Fruit fly (Drosophila melanogaster) whole organism, embryonic: ENCODE results near the gene CG9682.

ENCODE experiments used
- Aef1 ChIP-seq: fragments of 200-800 bp; sonication (Bioruptor generic); IDR thresholded peaks from 3 replicates; pipeline ENCODE4 v1.3.6; 2022; ENCODE audit warnings: missing biosample characterization, missing genetic modification characterization
- Bdp1 ChIP-seq: fragments of 200-800 bp; sonication (Bioruptor generic); optimal IDR thresholded peaks from 3 replicates; lab custom pipeline; 2016; ENCODE audit warnings: missing biosample characterization, missing genetic modification characterization
- C15 ChIP-seq: fragments of 200-800 bp; sonication (Bioruptor generic); IDR thresholded peaks from 3 replicates; pipeline ENCODE4 v1.3.6; 2022; ENCODE audit warnings: missing biosample characterization, missing genetic modification characterization
- CG10979 ChIP-seq: fragments of 200-800 bp; sonication (Bioruptor generic); optimal IDR thresholded peaks from 2 replicates; lab custom pipeline; 2018; ENCODE audit warnings: missing biosample characterization, mild to moderate bottlenecking, missing genetic modification characterization, moderate library complexity
- CG11247 ChIP-seq: fragments of 200-800 bp; sonication (Bioruptor generic); IDR thresholded peaks from 2 replicates; pipeline ENCODE4 v1.3.6; 2022; ENCODE audit warnings: missing biosample characterization, missing genetic modification characterization
- CG11560 ChIP-seq: fragments of 200-800 bp; sonication (Bioruptor generic); IDR thresholded peaks from 3 replicates; pipeline ENCODE4 v1.3.6; 2022; ENCODE audit warnings: missing biosample characterization, missing genetic modification characterization
- CG12391 ChIP-seq: fragments of 200-800 bp; sonication (Bioruptor generic); optimal IDR thresholded peaks from 3 replicates; lab custom pipeline; 2018; ENCODE audit warnings: missing biosample characterization, mild to moderate bottlenecking, missing genetic modification characterization, moderate library complexity
- CG12659 ChIP-seq: fragments of 200-800 bp; sonication (Bioruptor generic); optimal IDR thresholded peaks from 3 replicates; lab custom pipeline; 2017; ENCODE audit warnings: mild to moderate bottlenecking, missing biosample characterization, missing genetic modification reagents, missing genetic modification characterization
- CG12769 ChIP-seq: fragments of 200-800 bp; sonication (Bioruptor generic); optimal IDR thresholded peaks from 2 replicates; lab custom pipeline; 2019; ENCODE audit warnings: missing biosample characterization, mild to moderate bottlenecking, missing genetic modification characterization, moderate library complexity
- CG14050 ChIP-seq: fragments of 200-800 bp; sonication (Bioruptor generic); IDR thresholded peaks from 3 replicates; pipeline ENCODE4 v1.3.6; 2022; ENCODE audit warnings: missing biosample characterization, missing genetic modification characterization
- CG15601 ChIP-seq: fragments of 200-800 bp; sonication (Bioruptor generic); optimal IDR thresholded peaks from 3 replicates; lab custom pipeline; 2019; ENCODE audit warnings: missing biosample characterization, mild to moderate bottlenecking, missing genetic modification characterization, moderate library complexity
- CG2199 ChIP-seq: fragments of 200-800 bp; sonication (Bioruptor generic); IDR thresholded peaks from 3 replicates; pipeline ENCODE4 v1.3.6; 2022; ENCODE audit warnings: missing biosample characterization, missing genetic modification characterization
- CG34224 ChIP-seq: fragments of 200-800 bp; sonication (Bioruptor generic); IDR thresholded peaks from 3 replicates; pipeline ENCODE4 v1.3.6; 2022; ENCODE audit warnings: missing biosample characterization, missing genetic modification characterization; ENCODE audit not compliant: partially characterized antibody
- CG5180 ChIP-seq: fragments of 200-800 bp; sonication (Bioruptor generic); optimal IDR thresholded peaks from 3 replicates; lab custom pipeline; 2017; ENCODE audit warnings: missing biosample characterization, missing genetic modification characterization, mild to moderate bottlenecking, moderate library complexity, missing genetic modification reagents
- CG6854 ChIP-seq: fragments of 200-800 bp; sonication (Bioruptor generic); optimal IDR thresholded peaks from 3 replicates; lab custom pipeline; 2017; ENCODE audit warnings: missing biosample characterization, mild to moderate bottlenecking, missing genetic modification characterization
- CG7839 ChIP-seq: fragments of 200-800 bp; sonication (Bioruptor generic); optimal IDR thresholded peaks from 3 replicates; lab custom pipeline; 2018; ENCODE audit warnings: missing biosample characterization, mild to moderate bottlenecking, missing genetic modification characterization, moderate library complexity
- CG7928 ChIP-seq: fragments of 200-800 bp; sonication (Bioruptor generic); optimal IDR thresholded peaks from 2 replicates; lab custom pipeline; 2017; ENCODE audit warnings: missing biosample characterization, mild to moderate bottlenecking, missing genetic modification characterization
- CG7963 ChIP-seq: fragments of 200-800 bp; sonication (Bioruptor generic); IDR thresholded peaks from 3 replicates; pipeline ENCODE4 v1.3.6; 2022; ENCODE audit warnings: missing biosample characterization, missing genetic modification characterization; ENCODE audit not compliant: partially characterized antibody
- CG8089 ChIP-seq: fragments of 200-800 bp; sonication (Bioruptor generic); optimal IDR thresholded peaks from 3 replicates; lab custom pipeline; 2016; ENCODE audit warnings: missing biosample characterization, missing genetic modification characterization
- CTCF ChIP-seq: fragments of 200-800 bp; sonication (Bioruptor generic); optimal IDR thresholded peaks from 2 replicates; lab custom pipeline; 2017; ENCODE audit warnings: missing biosample characterization, mild to moderate bottlenecking, missing genetic modification characterization, moderate library complexity
- CrebB ChIP-seq: fragments of 200-800 bp; sonication (Bioruptor generic); optimal IDR thresholded peaks from 3 replicates; lab custom pipeline; 2018; ENCODE audit warnings: missing biosample characterization, mild to moderate bottlenecking, missing genetic modification characterization
- Doc2 ChIP-seq: fragments of 200-800 bp; sonication (Bioruptor generic); IDR thresholded peaks from 2 replicates; pipeline ENCODE4 v1.3.6; 2022; ENCODE audit warnings: missing biosample characterization, missing genetic modification characterization
- Dp ChIP-seq: fragments of 200-800 bp; sonication (Bioruptor generic); optimal IDR thresholded peaks from 2 replicates; lab custom pipeline; 2018; ENCODE audit warnings: missing biosample characterization, mild to moderate bottlenecking, missing genetic modification characterization, moderate library complexity
- ERR ChIP-seq: fragments of 200-800 bp; sonication (Bioruptor generic); optimal IDR thresholded peaks from 2 replicates; lab custom pipeline; 2016; ENCODE audit warnings: missing biosample characterization, missing genetic modification characterization
- Fer3 ChIP-seq: fragments of 200-800 bp; sonication (Bioruptor generic); optimal IDR thresholded peaks from 2 replicates; lab custom pipeline; 2018; ENCODE audit warnings: missing biosample characterization, mild to moderate bottlenecking, missing genetic modification characterization, moderate library complexity
- HLH54F ChIP-seq: fragments of 200-800 bp; sonication (Bioruptor generic); optimal IDR thresholded peaks from 3 replicates; lab custom pipeline; 2016; ENCODE audit warnings: missing biosample characterization, missing genetic modification characterization
- HmgD ChIP-seq: fragments of 200-800 bp; sonication (Bioruptor generic); optimal IDR thresholded peaks from 3 replicates; lab custom pipeline; 2016; ENCODE audit warnings: missing biosample characterization, missing genetic modification characterization
- Hmr ChIP-seq: fragments of 200-800 bp; sonication (Bioruptor generic); optimal IDR thresholded peaks from 3 replicates; lab custom pipeline; 2017; ENCODE audit warnings: mild to moderate bottlenecking, missing biosample characterization, missing genetic modification reagents, missing genetic modification characterization
- Hr3 ChIP-seq: fragments of 200-800 bp; sonication (Bioruptor generic); optimal IDR thresholded peaks from 3 replicates; lab custom pipeline; 2016; ENCODE audit warnings: missing biosample characterization, missing genetic modification characterization
- Lhr ChIP-seq: fragments of 200-800 bp; sonication (Bioruptor generic); optimal IDR thresholded peaks from 3 replicates; lab custom pipeline; 2017; ENCODE audit warnings: mild to moderate bottlenecking, missing biosample characterization, missing genetic modification reagents, missing genetic modification characterization
- Med ChIP-seq: fragments of 200-800 bp; sonication (Bioruptor generic); peaks from one replicate; lab custom pipeline; 2016; ENCODE audit warnings: missing biosample characterization, missing genetic modification characterization, mild to moderate bottlenecking, inconsistent platforms, moderate library complexity
- Stat92E ChIP-seq, 3 experiments: fragments of >200 bp in 2 of 3; fragments of 200-800 bp in 1 of 3; sonication (Bioruptor generic) in 1 of 3; optimal IDR thresholded peaks; 2 replicates each; lab custom pipeline; 2017 to 2019; ENCODE audit warnings: missing biosample characterization in 3 of 3, missing genetic modification characterization in 3 of 3, mild to moderate bottlenecking in 1 of 3, moderate library complexity in 1 of 3
- TFAM ChIP-seq: fragments of 200-800 bp; sonication (Bioruptor generic); optimal IDR thresholded peaks from 2 replicates; lab custom pipeline; 2017; ENCODE audit warnings: missing biosample characterization, missing genetic modification characterization, inconsistent platforms
- ab ChIP-seq: fragments of 200-800 bp; sonication (Bioruptor generic); optimal IDR thresholded peaks from 2 replicates; lab custom pipeline; 2016; ENCODE audit warnings: missing biosample characterization, missing genetic modification characterization
- ash1 ChIP-seq: fragments of 200-800 bp; sonication (Bioruptor generic); optimal IDR thresholded peaks from 2 replicates; lab custom pipeline; 2018; ENCODE audit warnings: missing biosample characterization, mild to moderate bottlenecking, missing genetic modification characterization
- cas ChIP-seq: fragments of 200-800 bp; sonication (Bioruptor generic); IDR thresholded peaks from 2 replicates; pipeline ENCODE4 v1.3.6; 2022; ENCODE audit warnings: missing biosample characterization, missing genetic modification characterization
- fd3F ChIP-seq: fragments of 200-800 bp; sonication (Bioruptor generic); optimal IDR thresholded peaks from 2 replicates; lab custom pipeline; 2018; ENCODE audit warnings: missing biosample characterization, mild to moderate bottlenecking, missing genetic modification characterization, moderate library complexity
- gsb-n ChIP-seq: fragments of 200-800 bp; sonication (Bioruptor generic); optimal IDR thresholded peaks from 3 replicates; lab custom pipeline; 2018; ENCODE audit warnings: missing biosample characterization, mild to moderate bottlenecking, missing genetic modification characterization
- hb ChIP-seq: fragments of 200-800 bp; sonication (Bioruptor generic); IDR thresholded peaks from 3 replicates; pipeline ENCODE4 v1.3.6; 2022; ENCODE audit warnings: missing biosample characterization, missing genetic modification characterization; ENCODE audit not compliant: partially characterized antibody
- her ChIP-seq: fragments of 200-800 bp; sonication (Bioruptor generic); optimal IDR thresholded peaks from 2 replicates; lab custom pipeline; 2016; ENCODE audit warnings: missing biosample characterization, missing genetic modification characterization
- ind ChIP-seq: fragments of 200-800 bp; sonication (Bioruptor generic); optimal IDR thresholded peaks from 3 replicates; lab custom pipeline; 2016; ENCODE audit warnings: missing biosample characterization, missing genetic modification characterization
- lbe ChIP-seq: fragments of 200-800 bp; sonication (Bioruptor generic); optimal IDR thresholded peaks from 2 replicates; lab custom pipeline; 2016; ENCODE audit warnings: missing biosample characterization, mild to moderate bottlenecking, missing genetic modification characterization
- run ChIP-seq: fragments of 200-800 bp; sonication (Bioruptor generic); optimal IDR thresholded peaks from 3 replicates; lab custom pipeline; 2018; ENCODE audit warnings: missing biosample characterization, mild to moderate bottlenecking, missing genetic modification characterization
- sc ChIP-seq, 3 experiments: fragments of >200 bp in 2 of 3; fragments of 200-800 bp in 1 of 3; sonication (Bioruptor generic) in 1 of 3; optimal IDR thresholded peaks; 2 replicates in 2 of 3; 3 replicates in 1 of 3; lab custom pipeline; 2017; ENCODE audit warnings: mild to moderate bottlenecking in 1 of 3, missing biosample characterization in 1 of 3, missing genetic modification characterization in 1 of 3, missing genetic modification reagents in 1 of 3
- tap ChIP-seq: fragments of 200-800 bp; optimal IDR thresholded peaks from 3 replicates; lab custom pipeline; 2019; ENCODE audit warnings: missing biosample characterization, mild to moderate bottlenecking, missing genetic modification characterization, moderate library complexity
- tup ChIP-seq: fragments of 200-800 bp; sonication (Bioruptor generic); optimal IDR thresholded peaks from 2 replicates; lab custom pipeline; 2016; ENCODE audit warnings: missing biosample characterization, mild to moderate bottlenecking, missing genetic modification characterization, moderate library complexity
- zen ChIP-seq: fragments of 200-800 bp; sonication (Bioruptor generic); optimal IDR thresholded peaks from 3 replicates; lab custom pipeline; 2018; ENCODE audit warnings: missing biosample characterization, mild to moderate bottlenecking, missing genetic modification characterization, moderate library complexity
- zen2 ChIP-seq: fragments of 200-800 bp; sonication (Bioruptor generic); IDR thresholded peaks from 3 replicates; pipeline ENCODE4 v1.3.6; 2022; ENCODE audit warnings: missing biosample characterization, missing genetic modification characterization; ENCODE audit not compliant: partially characterized antibody

Gene CG9682

dm6 chr3R:30276482-30277282, 26.0 kb downstream of the CG9682 start (continued):
- TF ChIP-seq CG7928 (GFP tag; lab: Kevin White, UChicago) = no peak
- no peak for TF ChIP-seq TFAM (GFP tag; lab: Kevin White, UChicago)
- peak; percentile 95 for TF ChIP-seq Med (GFP tag; lab: Kevin White, UChicago)
- TF ChIP-seq sc (optimal IDR thresholded peaks at IDR 0.05; lab: Kevin White, UChicago) = no peak
- peak; percentile 16 for TF ChIP-seq sc (GFP tag; optimal IDR thresholded peaks at IDR 0.05; lab: Kevin White, UChicago)
- no peak for TF ChIP-seq Bdp1 (GFP tag; lab: Kevin White, UChicago)
- peak; percentile 33 for TF ChIP-seq CG10979 (tag; lab: Kevin White, UChicago)
- no peak for TF ChIP-seq CG6854 (GFP tag; lab: Kevin White, UChicago)
- peak; percentile 38 for TF ChIP-seq CG8089 (GFP tag; lab: Kevin White, UChicago)
- peak; percentile 26 for TF ChIP-seq HLH54F (GFP tag; lab: Kevin White, UChicago)
- TF ChIP-seq tap = peak; percentile 35
- TF ChIP-seq CG12659 (GFP tag; lab: Kevin White, UChicago) = peak; percentile 34
- TF ChIP-seq CG7839 (tag; lab: Kevin White, UChicago) = peak; percentile 38
- TF ChIP-seq CTCF (GFP tag; lab: Kevin White, UChicago) = no peak
- no peak for TF ChIP-seq Doc2 (GFP tag; lab: Robert Waterston, UW)
- peak; percentile 26 for TF ChIP-seq fd3F (GFP tag; lab: Kevin White, UChicago)
- peak; percentile 31 for TF ChIP-seq ind (GFP tag; lab: Kevin White, UChicago)
- TF ChIP-seq cas (GFP tag; lab: Robert Waterston, UW) = 0 out of 2 replicates have a peak, but pooled peaks have one; percentile 7
- TF ChIP-seq gsb-n (tag; lab: Kevin White, UChicago) = peak; percentile 73
- TF ChIP-seq CG11247 (GFP tag; lab: Robert Waterston, UW) = no peak
- no peak for TF ChIP-seq ab
- TF ChIP-seq Lhr = peak; percentile 46
- peak; percentile 26 for TF ChIP-seq CG12391 (tag; lab: Kevin White, UChicago)
- TF ChIP-seq Hmr (GFP tag; lab: Kevin White, UChicago) = no peak
- no peak for TF ChIP-seq CG7963 (GFP tag; lab: Robert Waterston, UW)
- TF ChIP-seq Dp (GFP tag; lab: Kevin White, UChicago) = no peak
- 0 out of 3 replicates have a peak, but pooled peaks have one; percentile 14 for TF ChIP-seq CG14050 (GFP tag; lab: Robert Waterston, UW)
- peak; percentile 36 for TF ChIP-seq tup (GFP tag; lab: Kevin White, UChicago)
- peak; percentile 16 for TF ChIP-seq Fer3 (tag; lab: Kevin White, UChicago)
- peak; percentile 37 for TF ChIP-seq CG12769 (tag; lab: Kevin White, UChicago)
- TF ChIP-seq zen2 (GFP tag; lab: Robert Waterston, UW) = no peak
- no peak for TF ChIP-seq HmgD (GFP tag; lab: Kevin White, UChicago)
- TF ChIP-seq ash1 = no peak
- no peak for TF ChIP-seq Hr3 (GFP tag; lab: Kevin White, UChicago)
- TF ChIP-seq CG11560 (tag; lab: Robert Waterston, UW) = no peak
- TF ChIP-seq CG5180 (GFP tag; lab: Kevin White, UChicago) = peak; percentile 99
- TF ChIP-seq hb (GFP tag; lab: Robert Waterston, UW) = no peak
- TF ChIP-seq CrebB (tag; lab: Kevin White, UChicago) = peak; percentile 11
- TF ChIP-seq lbe (GFP tag; lab: Kevin White, UChicago) = peak; percentile 49
- TF ChIP-seq zen (tag; lab: Kevin White, UChicago) = no peak
- TF ChIP-seq C15 (GFP tag; lab: Robert Waterston, UW) = no peak
- TF ChIP-seq Aef1 (GFP tag; lab: Robert Waterston, UW) = peak; percentile 20; the same call in 1 of the 3 replicates
- peak; percentile 20 for TF ChIP-seq CG15601 (tag; lab: Kevin White, UChicago)
- no peak for TF ChIP-seq CG34224 (GFP tag; lab: Robert Waterston, UW)
- no peak for TF ChIP-seq run
- TF ChIP-seq CG2199 (GFP tag; lab: Robert Waterston, UW) = peak; percentile 72; the same call in 1 of the 3 replicates
- TF ChIP-seq ERR (GFP tag; lab: Kevin White, UChicago) = no peak
- peak; percentile 42 for TF ChIP-seq her
- no peak for TF ChIP-seq Stat92E (GFP tag; optimal IDR thresholded peaks at IDR 0.05; lab: Kevin White, UChicago)
